Worm (Caenorhabditis elegans): ENCODE results near the gene scl-19.
"Not testable (repeated sequence)": the region's sequence is repeated elsewhere in the genome, so short reads cannot be mapped to it uniquely, and the experiment has no call there.

DNA sequence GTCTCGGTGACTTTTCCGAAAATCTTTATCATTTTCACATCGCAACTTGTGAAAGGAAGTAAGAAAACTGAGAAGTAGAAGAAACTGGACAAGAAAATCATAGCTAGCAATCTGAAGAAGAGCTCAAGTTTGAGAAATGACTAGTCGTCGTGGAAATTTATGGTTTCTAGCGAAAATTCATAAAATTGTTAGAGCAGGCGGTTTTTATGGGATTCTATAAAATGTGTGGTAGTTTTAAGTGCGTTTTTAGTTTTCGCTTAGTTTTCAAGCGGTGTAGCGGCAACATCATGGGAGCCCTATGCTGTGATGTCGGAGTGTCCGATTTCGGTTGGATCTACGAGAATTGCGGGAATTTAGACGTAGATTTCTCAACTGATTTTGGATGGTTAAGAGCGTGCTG is 22.5 kb downstream of the scl-19 start, which contains the start of gene clec-254:
- not testable (repeated sequence) for TF ChIP-seq unc-55 (GFP tag; optimal IDR thresholded peaks at IDR 0.05); nhr-10 (tag; optimal IDR thresholded peaks at IDR 0.05); sem-4 (tag; optimal IDR thresholded peaks at IDR 0.05); nhr-77 (tag; optimal IDR thresholded peaks at IDR 0.05)
